Fruit fly (Drosophila melanogaster): ENCODE results near the gene CG7488.

The CG7488 gene

DNA sequence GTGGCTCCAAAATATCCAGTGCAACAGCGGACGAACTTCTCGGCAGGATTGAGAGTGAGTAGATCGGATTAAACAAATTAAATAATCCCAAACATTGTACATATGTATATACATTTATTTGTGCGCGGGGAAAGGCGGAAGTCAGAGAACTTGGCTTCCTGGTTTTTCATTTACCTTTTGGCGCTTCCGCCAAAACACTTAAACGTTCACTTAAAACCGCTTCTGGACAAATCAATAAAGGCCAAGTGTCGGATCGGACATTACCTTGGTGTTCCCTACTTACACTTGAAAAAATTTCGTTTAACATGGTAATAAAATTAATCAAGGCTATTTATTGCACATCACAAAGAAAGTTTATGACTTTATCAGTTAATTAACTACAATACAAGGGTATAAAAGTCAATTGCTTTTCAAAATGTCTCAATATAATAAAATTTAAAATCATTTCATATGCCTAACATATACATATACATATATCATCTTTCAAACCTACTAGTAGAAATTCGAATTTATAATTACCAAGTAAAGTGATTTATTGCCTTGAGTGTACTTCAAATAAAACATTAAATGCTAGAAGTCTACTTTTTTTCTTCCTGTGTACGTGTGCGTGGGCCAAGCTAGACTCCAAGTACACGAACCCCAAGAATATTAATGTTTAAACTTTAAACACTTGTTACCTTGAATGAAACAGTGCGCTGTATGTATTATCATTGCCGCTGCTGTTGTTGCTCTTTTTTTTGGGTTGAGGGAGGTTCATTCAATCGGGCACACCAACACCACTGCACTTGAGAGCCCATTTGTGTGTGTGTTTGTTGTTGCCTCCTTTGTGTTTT lies 13.9 kb upstream of the CG7488 start:
- TF ChIP-seq woc (GFP tag; optimal IDR thresholded peaks at IDR 0.05) (no peak), GATAd (GFP tag; optimal IDR thresholded peaks at IDR 0.05) (no peak), Sp1 (GFP tag; optimal IDR thresholded peaks at IDR 0.05) (peak; percentile 74), brk (GFP tag; optimal IDR thresholded peaks at IDR 0.05) (peak; percentile 37), CG32264 (GFP tag; optimal IDR thresholded peaks at IDR 0.05) (peak; percentile 27), jim (GFP tag; optimal IDR thresholded peaks at IDR 0.05) (peak; percentile 64), ey (GFP tag; optimal IDR thresholded peaks at IDR 0.05) (peak; percentile 22), N (GFP tag; optimal IDR thresholded peaks at IDR 0.05) (peak; percentile 33), dmrt93B (GFP tag; optimal IDR thresholded peaks at IDR 0.05) (peak; percentile 28), CrebA (GFP tag; optimal IDR thresholded peaks at IDR 0.05; ENCODE audit: borderline replicate concordance) (no peak), Abd-B (GFP tag; optimal IDR thresholded peaks at IDR 0.05) (no peak), br (GFP tag; optimal IDR thresholded peaks at IDR 0.05) (no peak), Dif (GFP tag; optimal IDR thresholded peaks at IDR 0.05; ENCODE audit: partially characterized antibody) (no peak), dl (GFP tag; optimal IDR thresholded peaks at IDR 0.05; ENCODE audit: insufficient read depth in 1 of 2, partially characterized antibody in 2 of 2) (no peak), h (GFP tag; optimal IDR thresholded peaks at IDR 0.05) (peak; percentile 40), Myc (optimal IDR thresholded peaks at IDR 0.05) (no peak), CG9705 (GFP tag; optimal IDR thresholded peaks at IDR 0.05) (peak; percentile 31), Dfd (GFP tag; optimal IDR thresholded peaks at IDR 0.05) (no peak), Jra (GFP tag; optimal IDR thresholded peaks at IDR 0.05) (no peak), dsf (GFP tag; optimal IDR thresholded peaks at IDR 0.05; ENCODE audit: borderline replicate concordance) (no peak), OdsH (GFP tag; optimal IDR thresholded peaks at IDR 0.05) (no peak), fru (GFP tag; optimal IDR thresholded peaks at IDR 0.05) (peak; percentile 63), Vsx2 (GFP tag; optimal IDR thresholded peaks at IDR 0.05; ENCODE audit: partially characterized antibody) (no peak), sv (GFP tag; optimal IDR thresholded peaks at IDR 0.05) (peak; percentile 33), Rel (GFP tag; optimal IDR thresholded peaks at IDR 0.05) (no peak), Rel (tag; optimal IDR thresholded peaks at IDR 0.05) (no peak), psq (GFP tag; optimal IDR thresholded peaks at IDR 0.05) (peak; percentile 18), rgr (GFP tag; optimal IDR thresholded peaks at IDR 0.05) (peak; percentile 46), pan (optimal IDR thresholded peaks at IDR 0.05) (no peak), sage (GFP tag; optimal IDR thresholded peaks at IDR 0.05) (no peak), lola (GFP tag; optimal IDR thresholded peaks at IDR 0.05) (no peak), HLH106 (tag; optimal IDR thresholded peaks at IDR 0.05) (peak; percentile 69), foxo (GFP tag; optimal IDR thresholded peaks at IDR 0.05) (peak in 1 of 2 experiments; percentile 72), tai (GFP tag; optimal IDR thresholded peaks at IDR 0.05) (no peak), Hr78 (GFP tag; optimal IDR thresholded peaks at IDR 0.05) (no peak), Mio (GFP tag; optimal IDR thresholded peaks at IDR 0.05) (no peak), Hr83 (GFP tag; optimal IDR thresholded peaks at IDR 0.05; ENCODE audit: poor library complexity, severe bottlenecking) (peak; percentile 36), usp (GFP tag; optimal IDR thresholded peaks at IDR 0.05) (no peak), Hnf4 (GFP tag; optimal IDR thresholded peaks at IDR 0.05) (no peak)

DNA sequence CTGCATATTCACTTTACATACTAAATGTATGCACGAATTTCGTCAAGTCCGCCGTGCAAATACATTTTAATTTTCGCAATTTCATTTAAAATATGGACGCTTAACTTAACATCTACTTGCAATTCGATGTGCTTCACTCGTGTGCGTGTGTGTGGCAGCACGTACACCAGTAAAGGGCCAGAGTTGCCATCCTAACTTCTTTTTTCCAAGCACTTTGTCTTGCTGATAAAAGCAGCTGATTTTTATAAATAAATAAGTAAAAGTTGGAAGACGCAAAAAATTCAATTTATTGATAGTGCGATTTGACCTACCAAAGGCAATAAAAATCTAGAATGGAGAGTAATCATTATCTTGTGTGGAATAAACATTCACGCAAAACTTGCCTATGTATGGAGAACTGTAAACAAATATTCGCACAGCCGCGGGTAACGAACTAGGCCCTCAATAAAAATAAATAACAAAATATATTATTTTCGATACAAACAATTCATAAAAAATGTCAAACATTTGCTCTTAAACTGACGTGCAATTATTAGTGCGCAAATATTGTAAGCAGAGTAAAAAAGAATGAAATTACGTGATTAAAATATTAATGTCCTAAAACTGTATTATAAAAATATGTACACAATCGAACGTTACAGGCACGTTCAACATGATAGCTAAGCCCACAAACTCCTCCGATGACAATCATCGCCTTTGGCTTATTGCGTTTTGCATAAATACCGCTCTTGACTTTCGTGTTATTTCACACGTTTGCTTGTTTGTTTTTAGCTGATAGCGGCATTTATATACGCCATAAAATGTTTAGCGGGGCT lies 13.0 kb upstream of the CG7488 start:
- TF ChIP-seq dsf (GFP tag; optimal IDR thresholded peaks at IDR 0.05; ENCODE audit: borderline replicate concordance) (no peak), fru (GFP tag; optimal IDR thresholded peaks at IDR 0.05) (peak; percentile 63), Dfd (GFP tag; optimal IDR thresholded peaks at IDR 0.05) (no peak), CrebA (GFP tag; optimal IDR thresholded peaks at IDR 0.05; ENCODE audit: borderline replicate concordance) (no peak), psq (GFP tag; optimal IDR thresholded peaks at IDR 0.05) (peak; percentile 60), Rel (GFP tag; optimal IDR thresholded peaks at IDR 0.05) (no peak), Rel (tag; optimal IDR thresholded peaks at IDR 0.05) (peak; percentile 54), brk (GFP tag; optimal IDR thresholded peaks at IDR 0.05) (peak; percentile 45), HLH106 (tag; optimal IDR thresholded peaks at IDR 0.05) (peak; percentile 70), CG32264 (GFP tag; optimal IDR thresholded peaks at IDR 0.05) (no peak), Hr78 (GFP tag; optimal IDR thresholded peaks at IDR 0.05) (no peak), lola (GFP tag; optimal IDR thresholded peaks at IDR 0.05) (no peak), tai (GFP tag; optimal IDR thresholded peaks at IDR 0.05) (no peak), Hr83 (GFP tag; optimal IDR thresholded peaks at IDR 0.05; ENCODE audit: poor library complexity, severe bottlenecking) (peak; percentile 30), jim (GFP tag; optimal IDR thresholded peaks at IDR 0.05) (no peak), Myc (optimal IDR thresholded peaks at IDR 0.05) (no peak), Dif (GFP tag; optimal IDR thresholded peaks at IDR 0.05; ENCODE audit: partially characterized antibody) (no peak), br (GFP tag; optimal IDR thresholded peaks at IDR 0.05) (peak; percentile 38), Vsx2 (GFP tag; optimal IDR thresholded peaks at IDR 0.05; ENCODE audit: partially characterized antibody) (no peak), Mio (GFP tag; optimal IDR thresholded peaks at IDR 0.05) (no peak), dmrt93B (GFP tag; optimal IDR thresholded peaks at IDR 0.05) (no peak), ey (GFP tag; optimal IDR thresholded peaks at IDR 0.05) (peak; percentile 43), sv (GFP tag; optimal IDR thresholded peaks at IDR 0.05) (peak; percentile 47), dl (GFP tag; optimal IDR thresholded peaks at IDR 0.05; ENCODE audit: insufficient read depth in 1 of 2, partially characterized antibody in 2 of 2) (no peak), woc (GFP tag; optimal IDR thresholded peaks at IDR 0.05) (peak; percentile 59), N (GFP tag; optimal IDR thresholded peaks at IDR 0.05) (no peak), CG9705 (GFP tag; optimal IDR thresholded peaks at IDR 0.05) (peak; percentile 33), sage (GFP tag; optimal IDR thresholded peaks at IDR 0.05) (peak; percentile 43), rgr (GFP tag; optimal IDR thresholded peaks at IDR 0.05) (peak; percentile 67), Hnf4 (GFP tag; optimal IDR thresholded peaks at IDR 0.05) (peak; percentile 24), pan (optimal IDR thresholded peaks at IDR 0.05) (no peak), foxo (GFP tag; optimal IDR thresholded peaks at IDR 0.05) (peak in 1 of 2 experiments; percentile 65), Jra (GFP tag; optimal IDR thresholded peaks at IDR 0.05) (no peak), usp (GFP tag; optimal IDR thresholded peaks at IDR 0.05) (no peak), Abd-B (GFP tag; optimal IDR thresholded peaks at IDR 0.05) (no peak), Sp1 (GFP tag; optimal IDR thresholded peaks at IDR 0.05) (peak; percentile 61), OdsH (GFP tag; optimal IDR thresholded peaks at IDR 0.05) (peak; percentile 62)

Data from whole organism, wandering third instar larva.